ENCODE assay signal across 4 fruit fly cellular contexts in genomic region chr2L:2855204-2855768, dm6.
TF ChIP-seq lines count a peak whose summit lies in the region.

No protein-coding gene starts in this region.

- no peak for TF ChIP-seq CTCF in whole organism, embryonic (GFP tag; optimal IDR thresholded peaks at IDR 0.05; lab: Kevin White, UChicago)

TF ChIP-seq in whole organism, embryonic, 481 proteins besides CTCF, POLR2A, EP300 and RAD21 (continues in another document):
- TF ChIP-seq sna (GFP tag; IDR thresholded peaks at IDR 0.05; lab: Robert Waterston, UW; ENCODE audit: partially characterized antibody) (0 out of 2 replicates have a peak, but pooled peaks have one; percentile 17), jing (GFP tag; optimal IDR thresholded peaks at IDR 0.05; lab: Kevin White, UChicago) (no peak), CG12744 (GFP tag; optimal IDR thresholded peaks at IDR 0.05; lab: Kevin White, UChicago) (no peak), CG4617 (GFP tag; optimal IDR thresholded peaks at IDR 0.05; lab: Kevin White, UChicago; ENCODE audit: borderline replicate concordance) (no peak), cas (GFP tag; IDR thresholded peaks at IDR 0.05; lab: Robert Waterston, UW) (no peak), zfh2 (GFP tag; optimal IDR thresholded peaks at IDR 0.05; lab: Kevin White, UChicago) (no peak), peb (GFP tag; IDR thresholded peaks at IDR 0.05; lab: Robert Waterston, UW) (no peak), Lim3 (GFP tag; IDR thresholded peaks at IDR 0.05; lab: Robert Waterston, UW) (no peak), BEAF-32 (GFP tag; optimal IDR thresholded peaks at IDR 0.05; lab: Kevin White, UChicago) (no peak), Atf6 (GFP tag; IDR thresholded peaks at IDR 0.05; lab: Robert Waterston, UW) (no peak), Dip3 (GFP tag; optimal IDR thresholded peaks at IDR 0.05; lab: Kevin White, UChicago) (no peak), NfI (GFP tag; optimal IDR thresholded peaks at IDR 0.05; lab: Kevin White, UChicago) (peak; percentile 2), pb (GFP tag; optimal IDR thresholded peaks at IDR 0.05; lab: Kevin White, UChicago) (no peak), CG2712 (tag; optimal IDR thresholded peaks at IDR 0.05; lab: Kevin White, UChicago) (no peak), CG18764 (GFP tag; optimal IDR thresholded peaks at IDR 0.05; lab: Kevin White, UChicago) (no peak), CG1603 (tag; optimal IDR thresholded peaks at IDR 0.05; lab: Kevin White, UChicago) (peak; percentile 46), Ada2b (GFP tag; IDR thresholded peaks at IDR 0.05; lab: Robert Waterston, UW) (no peak), jumu (GFP tag; optimal IDR thresholded peaks at IDR 0.05; lab: Kevin White, UChicago) (no peak), emc (GFP tag; optimal IDR thresholded peaks at IDR 0.05; lab: Kevin White, UChicago) (no peak), CG13287 (GFP tag; IDR thresholded peaks at IDR 0.05; lab: Robert Waterston, UW; ENCODE audit: partially characterized antibody) (peak; percentile 5; the same call in 1 of the 2 replicates), CG6765 (GFP tag; optimal IDR thresholded peaks at IDR 0.05; lab: Kevin White, UChicago) (no peak), amos (GFP tag; IDR thresholded peaks at IDR 0.05; lab: Robert Waterston, UW; ENCODE audit: partially characterized antibody) (peak; percentile 2)

TF ChIP-seq in whole organism, prepupa, 60 proteins besides CTCF, POLR2A, EP300 and RAD21:
- TF ChIP-seq acj6 (GFP tag; optimal IDR thresholded peaks at IDR 0.05; lab: Kevin White, UChicago) = peak; percentile 13
- no peak for TF ChIP-seq fd85E (GFP tag; optimal IDR thresholded peaks at IDR 0.05; lab: Kevin White, UChicago)
- TF ChIP-seq salr (GFP tag; optimal IDR thresholded peaks at IDR 0.05; lab: Kevin White, UChicago) = no peak
- TF ChIP-seq fkh (GFP tag; optimal IDR thresholded peaks at IDR 0.05; lab: Kevin White, UChicago) = no peak
- no peak for TF ChIP-seq Eip75B (GFP tag; optimal IDR thresholded peaks at IDR 0.05; lab: Kevin White, UChicago)
- no peak for TF ChIP-seq net (GFP tag; optimal IDR thresholded peaks at IDR 0.05; lab: Kevin White, UChicago)
- peak; percentile 52; the same call in 2 of the 3 replicates for TF ChIP-seq CG8119 (GFP tag; IDR thresholded peaks at IDR 0.05; lab: Robert Waterston, UW)
- no peak for TF ChIP-seq eg (GFP tag; IDR thresholded peaks at IDR 0.05; lab: Robert Waterston, UW)
- TF ChIP-seq dac (GFP tag; optimal IDR thresholded peaks at IDR 0.05; lab: Kevin White, UChicago) = no peak
- TF ChIP-seq Sox14 (GFP tag; optimal IDR thresholded peaks at IDR 0.05; lab: Kevin White, UChicago) = no peak
- no peak for TF ChIP-seq CG11294 (GFP tag; IDR thresholded peaks at IDR 0.05; lab: Robert Waterston, UW)
- TF ChIP-seq CG31627 (GFP tag; optimal IDR thresholded peaks at IDR 0.05; lab: Kevin White, UChicago) = no peak
- peak; percentile 76 for TF ChIP-seq svp (GFP tag; lab: Kevin White, UChicago)
- TF ChIP-seq CG15336 (GFP tag; IDR thresholded peaks at IDR 0.05; lab: Robert Waterston, UW) = no peak
- no peak for TF ChIP-seq Hr39 (GFP tag; optimal IDR thresholded peaks at IDR 0.05; lab: Kevin White, UChicago)
- TF ChIP-seq CG32006 (GFP tag; optimal IDR thresholded peaks at IDR 0.05; lab: Kevin White, UChicago) = no peak
- TF ChIP-seq CG8319 (GFP tag; optimal IDR thresholded peaks at IDR 0.05; lab: Kevin White, UChicago) = no peak
- no peak for TF ChIP-seq OdsH (GFP tag; optimal IDR thresholded peaks at IDR 0.05; lab: Kevin White, UChicago)
- no peak for TF ChIP-seq Blimp-1 (GFP tag; optimal IDR thresholded peaks at IDR 0.05; lab: Kevin White, UChicago)
- TF ChIP-seq Hr38 (GFP tag; optimal IDR thresholded peaks at IDR 0.05; lab: Kevin White, UChicago) = no peak
- no peak for TF ChIP-seq spab (GFP tag; optimal IDR thresholded peaks at IDR 0.05; lab: Kevin White, UChicago)
- no peak for TF ChIP-seq lz (GFP tag; optimal IDR thresholded peaks at IDR 0.05; lab: Kevin White, UChicago)
- no peak for TF ChIP-seq CG4318 (GFP tag; optimal IDR thresholded peaks at IDR 0.05; lab: Kevin White, UChicago)

TF ChIP-seq in whole organism, pupa, 21 proteins besides CTCF, POLR2A, EP300 and RAD21:
- TF ChIP-seq CG8159 (tag; optimal IDR thresholded peaks at IDR 0.05; lab: Kevin White, UChicago) = peak; percentile 94
- TF ChIP-seq CG34367 (tag; optimal IDR thresholded peaks at IDR 0.05; lab: Kevin White, UChicago) = no peak
- TF ChIP-seq Ets98B (GFP tag; IDR thresholded peaks at IDR 0.05; lab: Robert Waterston, UW) = 0 out of 2 replicates have a peak, but pooled peaks have one; percentile 0

TF ChIP-seq in whole organism, wandering third instar larva, 38 proteins besides CTCF, POLR2A, EP300 and RAD21:
- peak; percentile 8 for TF ChIP-seq Hr83 (GFP tag; optimal IDR thresholded peaks at IDR 0.05; lab: Kevin White, UChicago; ENCODE audit: poor library complexity, severe bottlenecking)
- TF ChIP-seq Mio (GFP tag; optimal IDR thresholded peaks at IDR 0.05; lab: Kevin White, UChicago) = no peak
- peak; percentile 74 for TF ChIP-seq Myc (optimal IDR thresholded peaks at IDR 0.05; lab: Kevin White, UChicago)
- TF ChIP-seq N (GFP tag; optimal IDR thresholded peaks at IDR 0.05; lab: Kevin White, UChicago) = peak; percentile 50

Comparison
In these comparisons a context has a peak if more than half of its experiments do, and no peak if none do; other contexts are left out.
1. Of the 7 proteins assayed by ChIP-seq in both whole organism, embryonic and whole organism, prepupa: peak only in whole organism, embryonic: Sox102F; only in whole organism, prepupa: none; in both: none; in neither: 6.